Worm (Caenorhabditis elegans) whole organism, early embryonic: Measurements from ENCODE around the gene asp-5.

Experiments used
- F13C5.2 ChIP-seq: sonication (generic microtip); optimal IDR thresholded peaks from 2 replicates; lab custom pipeline; 2017; ENCODE audit warnings: mild to moderate bottlenecking, missing genetic modification characterization, inconsistent platforms, missing compliant biosample characterization
- aly-1 ChIP-seq: sonication (generic microtip); optimal IDR thresholded peaks from 2 replicates; lab custom pipeline; 2016; ENCODE audit warnings: missing genetic modification characterization, missing compliant biosample characterization
- ama-1 ChIP-seq: fragments of 150-350 bp; optimal IDR thresholded peaks from 2 replicates; lab custom pipeline; 2014
- flt-1 ChIP-seq: fragments of 200-800 bp; sonication (Bioruptor generic); IDR thresholded peaks from 2 replicates; pipeline ENCODE4 v1.3.6; 2022; ENCODE audit warnings: missing genetic modification characterization, missing compliant biosample characterization
- hmg-4 ChIP-seq: fragments of 200-800 bp; sonication (Bioruptor generic); optimal IDR thresholded peaks from 2 replicates; lab custom pipeline; 2018; ENCODE audit warnings: mild to moderate bottlenecking, missing genetic modification characterization, missing compliant biosample characterization
- pes-1 ChIP-seq: fragments of 200-800 bp; sonication (Bioruptor generic); IDR thresholded peaks from 2 replicates; pipeline ENCODE4 v1.3.6; 2022; ENCODE audit warnings: missing genetic modification reagents, missing genetic modification characterization, missing compliant biosample characterization
- tbx-11 ChIP-seq: fragments of 200-800 bp; sonication (Bioruptor generic); IDR thresholded peaks from 2 replicates; pipeline ENCODE4 v1.3.6; 2022; ENCODE audit warnings: missing genetic modification characterization, missing compliant biosample characterization
- tbx-37 ChIP-seq: fragments of 200-800 bp; sonication (Bioruptor generic); conservative IDR thresholded peaks from 2 replicates; pipeline ENCODE4 v1.3.6; 2022; ENCODE audit warnings: missing genetic modification reagents, missing genetic modification characterization, missing compliant biosample characterization
- tra-4 ChIP-seq: sonication (generic microtip); optimal IDR thresholded peaks from 2 replicates; lab custom pipeline; 2017; ENCODE audit warnings: missing genetic modification characterization, missing compliant biosample characterization

ce11 chrV:8238290-8238689 is 33.9 kb upstream of the asp-5 start, which contains the start of gene rol-3:
- no peak for TF ChIP-seq ama-1 (lab: Kevin White, UChicago)
- no peak for TF ChIP-seq tbx-37 (GFP tag; lab: Robert Waterston, UW)
- TF ChIP-seq F13C5.2 = no peak
- TF ChIP-seq aly-1 (tag; lab: Kevin White, UChicago) = no peak
- no peak for TF ChIP-seq tbx-11 (GFP tag; lab: Robert Waterston, UW)
- no peak for TF ChIP-seq hmg-4 (GFP tag; lab: Kevin White, UChicago)
- TF ChIP-seq flt-1 (GFP tag; lab: Robert Waterston, UW) = no peak
- TF ChIP-seq pes-1 = no peak
- TF ChIP-seq tra-4 (tag; lab: Kevin White, UChicago) = no peak
